Fruit fly (Drosophila melanogaster): Measurements from ENCODE around the gene CecA1.

dm6 chr3R:30237634-30238033 is 27.0 kb downstream of the CecA1 start, which contains the start of gene CG43448:
- TF ChIP-seq Sin3A (optimal IDR thresholded peaks at IDR 0.05) (no peak), ttk (optimal IDR thresholded peaks at IDR 0.05) (no peak), insv (optimal IDR thresholded peaks at IDR 0.05) (no peak), psq (optimal IDR thresholded peaks at IDR 0.05) (no peak), h (optimal IDR thresholded peaks at IDR 0.05) (no peak), Myc (optimal IDR thresholded peaks at IDR 0.05) (no peak)
